Worm (Caenorhabditis elegans) whole organism, L3 larva: ENCODE results near the gene sru-19.

Experiments used
- R02D3.7 ChIP-seq: fragments of 150-350 bp; optimal IDR thresholded peaks from 2 replicates; lab custom pipeline; 2014; ENCODE audit warnings: missing biosample characterization, missing genetic modification characterization
- ZK546.5 ChIP-seq: sonication (generic microtip); optimal IDR thresholded peaks from 2 replicates; lab custom pipeline; 2017; ENCODE audit warnings: missing biosample characterization, missing genetic modification characterization
- ama-1 ChIP-seq: fragments of 150-350 bp; optimal IDR thresholded peaks from 2 replicates; lab custom pipeline; 2018
- ceh-16 ChIP-seq: sonication (generic microtip); optimal IDR thresholded peaks from 2 replicates; lab custom pipeline; 2017; ENCODE audit warnings: missing biosample characterization, missing genetic modification characterization
- ceh-28 ChIP-seq: fragments of 150-350 bp; optimal IDR thresholded peaks from 2 replicates; lab custom pipeline; 2014; ENCODE audit warnings: missing biosample characterization, missing genetic modification reagents, missing genetic modification characterization
- ceh-82 ChIP-seq: fragments of 150-350 bp; optimal IDR thresholded peaks from 2 replicates; lab custom pipeline; 2014; ENCODE audit warnings: missing biosample characterization, missing genetic modification characterization
- daf-12 ChIP-seq: fragments of 150-350 bp; optimal IDR thresholded peaks from 2 replicates; lab custom pipeline; 2014; ENCODE audit warnings: missing biosample characterization, missing genetic modification reagents, missing genetic modification characterization
- egl-27 ChIP-seq: sonication (generic microtip); optimal IDR thresholded peaks from 4 replicates; lab custom pipeline; 2017; ENCODE audit warnings: missing biosample characterization, missing genetic modification reagents, missing genetic modification characterization
- egl-5 ChIP-seq: fragments of 150-350 bp; optimal IDR thresholded peaks from 2 replicates; lab custom pipeline; 2017; ENCODE audit warnings: missing biosample characterization, missing genetic modification reagents, missing genetic modification characterization, inconsistent platforms
- elt-1 ChIP-seq: fragments of 150-350 bp; optimal IDR thresholded peaks from 2 replicates; lab custom pipeline; 2014; ENCODE audit warnings: missing biosample characterization, missing genetic modification characterization
- elt-2 ChIP-seq: sonication (generic microtip); optimal IDR thresholded peaks from 2 replicates; lab custom pipeline; 2016; ENCODE audit warnings: missing genetic modification reagents, mild to moderate bottlenecking, missing genetic modification characterization, missing compliant biosample characterization
- eor-1 ChIP-seq, 2 experiments: fragments of 150-350 bp; optimal IDR thresholded peaks; 2 replicates each; lab custom pipeline; 2014 to 2018; ENCODE audit warnings: missing biosample characterization in 2 of 2, missing genetic modification characterization in 2 of 2
- fkh-10 ChIP-seq: sonication (generic microtip); optimal IDR thresholded peaks from 2 replicates; lab custom pipeline; 2017; ENCODE audit warnings: missing biosample characterization, missing genetic modification reagents, missing genetic modification characterization
- hmg-11 ChIP-seq: sonication (generic microtip); optimal IDR thresholded peaks from 2 replicates; lab custom pipeline; 2016; ENCODE audit warnings: missing genetic modification characterization, missing compliant biosample characterization
- jun-1 ChIP-seq: fragments of 150-350 bp; optimal IDR thresholded peaks from 2 replicates; lab custom pipeline; 2014; ENCODE audit warnings: missing biosample characterization, missing genetic modification reagents, missing genetic modification characterization
- lin-15B ChIP-seq: fragments of 150-350 bp; optimal IDR thresholded peaks from 2 replicates; lab custom pipeline; 2014; ENCODE audit warnings: missing biosample characterization, missing genetic modification characterization
- lsy-12 ChIP-seq: sonication (generic microtip); optimal IDR thresholded peaks from 2 replicates; lab custom pipeline; 2016; ENCODE audit warnings: mild to moderate bottlenecking, missing genetic modification characterization, missing compliant biosample characterization
- mdl-1 ChIP-seq: fragments of 150-350 bp; optimal IDR thresholded peaks from 2 replicates; lab custom pipeline; 2014; ENCODE audit warnings: missing biosample characterization, missing genetic modification characterization
- mml-1 ChIP-seq: fragments of 150-350 bp; sonication (generic microtip); optimal IDR thresholded peaks from 3 replicates; lab custom pipeline; 2014; ENCODE audit warnings: missing biosample characterization, missing genetic modification characterization
- nfya-1 ChIP-seq: sonication (generic microtip); optimal IDR thresholded peaks from 2 replicates; lab custom pipeline; 2017; ENCODE audit warnings: missing genetic modification characterization, mild to moderate bottlenecking, missing compliant biosample characterization, antibody characterized with exemption, moderate library complexity; ENCODE audit not compliant: insufficient read depth
- nhr-11 ChIP-seq: fragments of 150-350 bp; optimal IDR thresholded peaks from 2 replicates; lab custom pipeline; 2014; ENCODE audit warnings: missing biosample characterization, missing genetic modification characterization
- nhr-12 ChIP-seq: fragments of 150-350 bp; optimal IDR thresholded peaks from 2 replicates; lab custom pipeline; 2014; ENCODE audit warnings: missing biosample characterization, missing genetic modification characterization
- nhr-23 ChIP-seq: fragments of 150-350 bp; optimal IDR thresholded peaks from 2 replicates; lab custom pipeline; 2014; ENCODE audit warnings: missing biosample characterization, missing genetic modification reagents, missing genetic modification characterization
- nhr-25 ChIP-seq: sonication (generic microtip); optimal IDR thresholded peaks from 2 replicates; lab custom pipeline; 2017; ENCODE audit warnings: missing biosample characterization, missing genetic modification characterization
- nhr-28 ChIP-seq: fragments of 150-350 bp; optimal IDR thresholded peaks from 2 replicates; lab custom pipeline; 2014; ENCODE audit warnings: missing biosample characterization, missing genetic modification characterization
- nhr-67 ChIP-seq: fragments of 150-350 bp; optimal IDR thresholded peaks from 2 replicates; lab custom pipeline; 2014; ENCODE audit warnings: missing biosample characterization, missing genetic modification characterization
- nhr-76 ChIP-seq: fragments of 150-350 bp; sonication (generic microtip); optimal IDR thresholded peaks from 5 replicates; lab custom pipeline; 2014; ENCODE audit warnings: missing biosample characterization, missing genetic modification characterization
- nhr-77 ChIP-seq: fragments of 150-350 bp; optimal IDR thresholded peaks from 2 replicates; lab custom pipeline; 2014; ENCODE audit warnings: missing biosample characterization, missing genetic modification characterization
- pqm-1 ChIP-seq: fragments of 150-350 bp; optimal IDR thresholded peaks from 2 replicates; lab custom pipeline; 2017; ENCODE audit warnings: missing biosample characterization, missing genetic modification characterization, inconsistent platforms
- tbx-2 ChIP-seq: sonication (generic microtip); optimal IDR thresholded peaks from 2 replicates; lab custom pipeline; 2016; ENCODE audit warnings: mild to moderate bottlenecking, missing genetic modification characterization, missing compliant biosample characterization
- unc-39 ChIP-seq: sonication (generic microtip); optimal IDR thresholded peaks from 4 replicates; lab custom pipeline; 2017; ENCODE audit warnings: missing biosample characterization, missing genetic modification characterization
- unc-62 ChIP-seq: fragments of 150-350 bp; sonication (generic microtip); optimal IDR thresholded peaks from 4 replicates; lab custom pipeline; 2014; ENCODE audit warnings: missing biosample characterization, missing genetic modification reagents, missing genetic modification characterization
- zag-1 ChIP-seq: fragments of 150-350 bp; optimal IDR thresholded peaks from 2 replicates; lab custom pipeline; 2014; ENCODE audit warnings: missing biosample characterization, missing genetic modification characterization
- ztf-11 ChIP-seq: fragments of 150-350 bp; optimal IDR thresholded peaks from 2 replicates; lab custom pipeline; 2014; ENCODE audit warnings: missing biosample characterization, missing genetic modification characterization
- ztf-4 ChIP-seq: fragments of 150-350 bp; optimal IDR thresholded peaks from 2 replicates; lab custom pipeline; 2014; ENCODE audit warnings: missing biosample characterization, missing genetic modification characterization

The sru-19 gene

DNA sequence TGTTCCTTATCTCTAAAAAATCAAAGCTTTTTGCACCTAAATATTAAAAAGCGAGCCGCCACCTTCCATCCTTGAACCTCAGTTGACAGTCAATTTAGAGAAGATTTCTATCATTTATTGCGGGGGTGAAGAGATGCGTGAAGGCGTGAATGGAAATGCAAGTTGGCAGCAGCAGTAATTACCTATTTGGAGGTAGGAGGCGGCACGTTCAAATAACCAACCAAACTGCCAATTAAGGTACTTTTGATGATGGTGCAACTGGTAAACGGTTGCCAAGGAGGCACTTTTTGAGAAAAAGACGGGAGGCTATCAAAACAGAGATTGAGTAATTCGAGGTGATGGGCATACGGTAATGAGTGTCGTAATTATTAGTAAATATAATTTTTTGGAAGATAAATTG is 38.0 kb downstream of the sru-19 start:
- no peak for TF ChIP-seq egl-27 (tag; lab: Kevin White, UChicago)
- TF ChIP-seq nhr-76 (tag; lab: Kevin White, UChicago), result no peak
- TF ChIP-seq nhr-11 (tag; lab: Kevin White, UChicago), result no peak
- no peak for TF ChIP-seq pqm-1
- TF ChIP-seq ceh-16 (tag; lab: Kevin White, UChicago), result no peak
- TF ChIP-seq nfya-1 (tag; lab: Kevin White, UChicago), result no peak
- TF ChIP-seq ztf-11, result no peak
- no peak for TF ChIP-seq ceh-82 (tag; lab: Kevin White, UChicago)
- TF ChIP-seq egl-5 (tag; lab: Kevin White, UChicago), result no peak
- TF ChIP-seq ZK546.5, result no peak

DNA sequence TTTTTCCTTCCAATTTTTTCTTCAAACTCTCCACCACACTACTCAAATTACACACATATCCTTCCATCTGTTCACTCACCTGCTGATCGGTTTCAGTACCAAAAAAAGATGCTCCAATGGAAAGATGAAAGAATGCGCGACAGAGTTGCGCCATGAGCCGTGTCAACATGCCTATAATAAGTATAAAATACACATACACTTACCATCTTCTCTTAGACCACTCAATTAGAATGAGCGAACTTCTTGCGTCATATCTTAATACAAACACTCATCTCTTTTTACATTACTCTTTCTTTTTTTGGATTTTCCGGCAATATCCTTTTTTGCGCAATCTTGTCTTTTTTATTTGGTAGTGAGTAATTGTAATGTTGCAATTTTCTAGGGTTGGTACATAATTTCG is 39.4 kb downstream of the sru-19 start:
- TF ChIP-seq nhr-12 (tag; lab: Kevin White, UChicago), result no peak
- TF ChIP-seq R02D3.7, result no peak
- TF ChIP-seq tbx-2, result no peak
- no peak for TF ChIP-seq hmg-11
- no peak for TF ChIP-seq ztf-11
- no peak for TF ChIP-seq nhr-77 (tag; lab: Kevin White, UChicago)
- no peak for TF ChIP-seq jun-1 (tag; lab: Kevin White, UChicago)
- no peak for TF ChIP-seq nhr-28 (tag; lab: Kevin White, UChicago)
- TF ChIP-seq ama-1 (lab: Kevin White, UChicago), result no peak
- no peak for TF ChIP-seq fkh-10 (GFP tag; lab: Kevin White, UChicago)
- no peak for TF ChIP-seq mml-1 (tag; lab: Kevin White, UChicago)
- TF ChIP-seq lsy-12 (tag; lab: Kevin White, UChicago), result no peak
- no peak for TF ChIP-seq mdl-1 (tag; lab: Kevin White, UChicago)
- TF ChIP-seq ceh-16 (tag; lab: Kevin White, UChicago), result no peak
- TF ChIP-seq unc-39, result no peak

DNA sequence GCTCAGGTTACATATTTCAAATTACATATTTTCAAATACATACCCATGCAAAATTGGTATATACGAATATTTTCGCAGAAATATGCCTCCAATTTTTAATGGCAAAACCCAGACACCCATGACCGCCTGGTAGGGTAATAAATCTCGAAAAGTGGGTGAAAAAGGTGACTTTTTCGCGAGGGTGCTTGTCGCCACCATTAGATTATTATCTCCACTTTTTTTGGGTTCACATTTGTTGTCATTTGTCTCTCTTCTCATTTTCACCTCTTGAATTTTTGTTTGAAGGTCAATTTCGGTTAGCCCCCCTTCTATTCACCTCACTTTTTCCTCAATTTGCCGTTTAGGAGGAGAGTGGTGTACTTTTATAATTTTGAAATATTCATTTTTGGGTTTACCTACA is 41.9 kb downstream of the sru-19 start:
- TF ChIP-seq nhr-77 (tag; lab: Kevin White, UChicago) (no peak), unc-62 (GFP tag; lab: Kevin White, UChicago) (no peak), mml-1 (tag; lab: Kevin White, UChicago) (no peak), unc-39 (no peak), nhr-28 (tag; lab: Kevin White, UChicago) (no peak), elt-1 (peak; percentile 5), eor-1 (tag; optimal IDR thresholded peaks at IDR 0.05; lab: Kevin White, UChicago) (no peak), nhr-67 (tag; lab: Kevin White, UChicago) (no peak), R02D3.7 (no peak), nhr-11 (tag; lab: Kevin White, UChicago) (no peak), ceh-82 (tag; lab: Kevin White, UChicago) (no peak), elt-2 (tag; lab: Kevin White, UChicago) (no peak), egl-27 (tag; lab: Kevin White, UChicago) (no peak), zag-1 (no peak), nhr-25 (peak; percentile 44)

DNA sequence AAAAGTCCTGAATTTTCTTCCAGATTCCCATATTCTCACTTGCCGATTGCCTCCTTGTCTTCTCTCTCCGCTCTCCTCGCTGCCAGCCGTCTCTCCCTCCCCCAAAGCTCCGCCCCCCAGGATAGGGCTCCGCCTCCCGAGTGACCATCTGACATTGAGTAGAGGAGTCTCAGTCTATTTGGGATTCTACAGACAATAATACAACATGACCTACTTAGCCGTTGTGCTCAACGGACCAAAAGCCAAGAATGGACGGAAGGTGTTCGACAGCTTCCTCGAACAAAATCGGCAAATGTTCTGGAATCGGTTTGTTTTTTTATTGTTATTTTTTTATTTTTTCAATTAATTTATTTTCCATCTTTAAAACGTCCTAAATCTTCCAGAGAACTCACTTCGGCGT is 43.7 kb downstream of the sru-19 start, which contains the start of gene ham-1:
TSS of gene ham-1 (plus strand) at position 173 of the 400 bp plus-strand sequence.
- TF ChIP-seq lin-15B (tag; lab: Kevin White, UChicago), result no peak
- TF ChIP-seq ztf-4 (tag; lab: Kevin White, UChicago), result no peak
- no peak for TF ChIP-seq pqm-1
- no peak for TF ChIP-seq egl-5 (tag; lab: Kevin White, UChicago)
- TF ChIP-seq daf-12 (tag; lab: Kevin White, UChicago), result no peak
- TF ChIP-seq ZK546.5, result no peak
- TF ChIP-seq ama-1 (lab: Kevin White, UChicago), result no peak

DNA sequence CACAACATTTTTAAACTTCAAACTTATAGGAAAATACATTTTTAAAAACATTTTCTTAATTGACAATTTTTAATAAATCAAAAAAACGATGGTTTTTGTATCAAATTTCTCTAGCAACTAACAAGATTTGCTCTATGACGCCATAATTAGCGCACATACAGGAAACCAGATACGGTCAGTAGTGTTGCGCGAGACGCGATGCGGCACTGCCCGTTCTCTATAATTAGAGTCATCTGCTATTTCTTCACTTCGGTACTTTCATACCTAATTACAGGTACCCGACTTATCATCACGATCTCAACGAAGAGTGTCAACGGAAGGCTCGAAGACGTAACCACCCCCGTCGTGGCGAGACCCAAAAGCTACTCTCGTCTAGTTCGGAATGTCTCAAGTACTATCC is 46.3 kb downstream of the sru-19 start:
- TF ChIP-seq nhr-23 (no peak), nhr-67 (tag; lab: Kevin White, UChicago) (no peak), hmg-11 (no peak), lin-15B (tag; lab: Kevin White, UChicago) (no peak), ceh-28 (tag; lab: Kevin White, UChicago) (no peak), egl-27 (tag; lab: Kevin White, UChicago) (no peak), elt-1 (no peak), nhr-25 (no peak)
